Worm (Caenorhabditis elegans): ENCODE results near the gene acp-2.

DNA sequence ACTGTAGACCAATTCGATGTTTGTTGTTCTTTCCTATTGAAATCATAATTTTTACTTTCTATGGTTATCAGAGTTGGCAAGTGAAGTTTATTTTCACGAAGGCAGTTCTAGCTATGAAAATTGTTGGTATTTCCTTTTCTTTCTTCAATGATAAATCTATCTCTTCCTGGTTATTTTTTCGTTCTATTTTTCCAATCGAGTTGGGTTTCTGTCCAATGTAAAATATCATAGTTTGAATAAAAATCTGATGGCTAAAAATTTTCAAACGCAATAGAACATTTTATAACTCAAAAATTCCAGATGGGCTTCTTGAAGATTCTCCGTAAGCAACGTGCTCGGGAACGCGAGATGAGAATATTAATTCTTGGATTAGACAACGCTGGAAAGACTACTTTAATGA, 12.2 kb upstream of the acp-2 start, which contains the start of gene evl-20:
- no peak for TF ChIP-seq unc-130 (GFP tag; optimal IDR thresholded peaks at IDR 0.05)
- no peak for TF ChIP-seq snpc-1.1 (tag; optimal IDR thresholded peaks at IDR 0.05; ENCODE audit: insufficient read depth)
- no peak for TF ChIP-seq cebp-1 (GFP tag; IDR thresholded peaks at IDR 0.05)
- TF ChIP-seq cebp-1 (tag; optimal IDR thresholded peaks at IDR 0.05): no peak
- no peak for TF ChIP-seq ztf-22 (GFP tag; optimal IDR thresholded peaks at IDR 0.05)
- no peak for TF ChIP-seq ztf-28 (GFP tag; IDR thresholded peaks at IDR 0.05)
- no peak for TF ChIP-seq him-1 (tag; optimal IDR thresholded peaks at IDR 0.05)
- no peak for TF ChIP-seq lag-1 (GFP tag; IDR thresholded peaks at IDR 0.05)
- TF ChIP-seq F33H1.4 (GFP tag; IDR thresholded peaks at IDR 0.05): no peak
- TF ChIP-seq D2030.7 (GFP tag; IDR thresholded peaks at IDR 0.05): no peak
- TF ChIP-seq ama-1 (optimal IDR thresholded peaks at IDR 0.05): no peak
- TF ChIP-seq ama-1 (GFP tag; optimal IDR thresholded peaks at IDR 0.05): no peak
- no peak for TF ChIP-seq ceh-58 (GFP tag; IDR thresholded peaks at IDR 0.05)
